Fruit fly (Drosophila melanogaster) Kc167 (cell line): ENCODE results near the gene CG33689.

Experiments
- h ChIP-seq: fragments of >200 bp; optimal IDR thresholded peaks from 3 replicates; lab custom pipeline; 2018; ENCODE audit warnings: missing external identifiers
- psq ChIP-seq: fragments of >200 bp; optimal IDR thresholded peaks from 2 replicates; lab custom pipeline; 2017; ENCODE audit warnings: missing external identifiers

dm6 chr3L:16172381-16172780 lies 27.6 kb upstream of the CG33689 start:
- no peak for TF ChIP-seq psq (lab: Kevin White, UChicago)
- no peak for TF ChIP-seq h (lab: Kevin White, UChicago)
